Fruit fly (Drosophila melanogaster): ENCODE data around the gene eIF4E1.
A peak's percentile ranks its signal among the peaks of the same experiment; 100 is the strongest.

eIF4E1 gene

dm6 chr3L:9357830-9358712, 44.2 kb downstream of the eIF4E1 start (continued):
- TF ChIP-seq lola (GFP tag; optimal IDR thresholded peaks at IDR 0.05) (no peak), nom (GFP tag; optimal IDR thresholded peaks at IDR 0.05) (peak; percentile 69), Bgb (GFP tag; IDR thresholded peaks at IDR 0.05; ENCODE audit: partially characterized antibody) (no peak), CG17829 (tag; optimal IDR thresholded peaks at IDR 0.05) (no peak), CG3163 (GFP tag; optimal IDR thresholded peaks at IDR 0.05) (no peak), CG14014 (GFP tag; IDR thresholded peaks at IDR 0.05) (no peak), grn (GFP tag; optimal IDR thresholded peaks at IDR 0.05) (peak; percentile 33), CG43689 (GFP tag; IDR thresholded peaks at IDR 0.05) (no peak), CG42726 (GFP tag; IDR thresholded peaks at IDR 0.05; ENCODE audit: partially characterized antibody) (no peak), HLH4C (GFP tag; IDR thresholded peaks at IDR 0.05; ENCODE audit: partially characterized antibody) (no peak), sna (GFP tag; IDR thresholded peaks at IDR 0.05; ENCODE audit: partially characterized antibody) (no peak), CG9797 (GFP tag; optimal IDR thresholded peaks at IDR 0.05) (no peak), CG7372 (GFP tag; IDR thresholded peaks at IDR 0.05) (no peak), dati (GFP tag; IDR thresholded peaks at IDR 0.05) (no peak), Antp (GFP tag; optimal IDR thresholded peaks at IDR 0.05) (no peak), Gug (GFP tag; IDR thresholded peaks at IDR 0.05) (no peak), CG12299 (tag; optimal IDR thresholded peaks at IDR 0.05) (no peak), ken (GFP tag; IDR thresholded peaks at IDR 0.05) (no peak), CG16815 (GFP tag; optimal IDR thresholded peaks at IDR 0.05) (no peak), CG15073 (GFP tag; optimal IDR thresholded peaks at IDR 0.05) (no peak), chif (GFP tag; optimal IDR thresholded peaks at IDR 0.05) (no peak), CG2712 (tag; optimal IDR thresholded peaks at IDR 0.05) (no peak), CG12391 (tag; optimal IDR thresholded peaks at IDR 0.05) (no peak), CG18764 (GFP tag; optimal IDR thresholded peaks at IDR 0.05) (no peak), chm (GFP tag; IDR thresholded peaks at IDR 0.05) (no peak), btn (GFP tag; optimal IDR thresholded peaks at IDR 0.05) (no peak), shn (GFP tag; optimal IDR thresholded peaks at IDR 0.05) (no peak), pb (GFP tag; optimal IDR thresholded peaks at IDR 0.05) (no peak), Rfx (GFP tag; IDR thresholded peaks at IDR 0.05) (0 out of 2 replicates have a peak, but pooled peaks have one; percentile 13), CG14441 (GFP tag; IDR thresholded peaks at IDR 0.05) (no peak), gro (GFP tag; optimal IDR thresholded peaks at IDR 0.05) (no peak), Hey (tag; optimal IDR thresholded peaks at IDR 0.05) (peak; percentile 74), fd96Cb (tag; optimal IDR thresholded peaks at IDR 0.05) (no peak), E2f2 (GFP tag; IDR thresholded peaks at IDR 0.05) (no peak), Asciz (GFP tag; optimal IDR thresholded peaks at IDR 0.05) (no peak), D19B (GFP tag; optimal IDR thresholded peaks at IDR 0.05) (no peak), CG6254 (GFP tag; optimal IDR thresholded peaks at IDR 0.05) (peak; percentile 3), CG9609 (GFP tag; optimal IDR thresholded peaks at IDR 0.05) (no peak), Ada2b (GFP tag; IDR thresholded peaks at IDR 0.05) (no peak), stc (GFP tag; IDR thresholded peaks at IDR 0.05) (0 out of 2 replicates have a peak, but pooled peaks have one; percentile 19), tna (GFP tag; IDR thresholded peaks at IDR 0.05; ENCODE audit: partially characterized antibody) (no peak), CG10565 (GFP tag; optimal IDR thresholded peaks at IDR 0.05) (no peak), eve (GFP tag; optimal IDR thresholded peaks at IDR 0.05) (no peak), Kr (GFP tag; optimal IDR thresholded peaks at IDR 0.05) (no peak), CG34376 (GFP tag; optimal IDR thresholded peaks at IDR 0.05) (peak; percentile 58), Dbx (GFP tag; IDR thresholded peaks at IDR 0.05) (no peak), Drgx (GFP tag; IDR thresholded peaks at IDR 0.05) (peak; percentile 44; the same call in 1 of the 2 replicates), CG11247 (GFP tag; IDR thresholded peaks at IDR 0.05) (no peak), CG11085 (GFP tag; IDR thresholded peaks at IDR 0.05) (no peak), CG10321 (GFP tag; IDR thresholded peaks at IDR 0.05) (no peak)
